Fruit fly (Drosophila melanogaster) whole organism: ENCODE measurements around the gene E2f2.

Experiments used
- CG8478 ChIP-seq: fragments of >200 bp; optimal IDR thresholded peaks from 2 replicates; lab custom pipeline; 2018; ENCODE audit warnings: inconsistent platforms
- Dll ChIP-seq: fragments of >200 bp; optimal IDR thresholded peaks from 2 replicates; lab custom pipeline; 2017
- EcR ChIP-seq, 2 experiments: fragments of >200 bp; optimal IDR thresholded peaks; 2 replicates each; lab custom pipeline; 2017; ENCODE audit warnings: missing biosample characterization in 2 of 2, missing genetic modification characterization in 2 of 2, missing genetic modification reagents in 2 of 2
- pan ChIP-seq: fragments of >200 bp; optimal IDR thresholded peaks from 2 replicates; lab custom pipeline; 2017
- psq ChIP-seq: fragments of >200 bp; optimal IDR thresholded peaks from 2 replicates; lab custom pipeline; 2017
- usp ChIP-seq: fragments of >200 bp; optimal IDR thresholded peaks from 2 replicates; lab custom pipeline; 2017; ENCODE audit warnings: missing biosample characterization, missing genetic modification characterization, mixed read lengths

E2f2 gene

DNA sequence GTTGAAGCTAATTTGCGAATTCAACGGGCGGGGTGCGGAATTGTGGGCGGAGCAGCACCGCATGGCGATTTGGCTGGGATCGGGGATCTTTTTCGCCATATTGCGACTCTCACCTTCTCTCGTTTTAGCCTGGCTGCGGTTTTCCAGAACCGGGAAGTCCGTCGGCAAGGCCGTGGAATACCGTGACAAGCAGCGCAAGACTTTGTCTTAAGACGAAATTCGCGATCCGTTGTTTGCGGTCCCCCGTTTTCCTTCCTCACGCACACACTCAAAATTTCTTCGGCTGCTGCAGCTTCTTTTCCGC, 22.6 kb upstream of the E2f2 start:
- no peak for TF ChIP-seq pan (lab: Kevin White, UChicago)
- no peak for TF ChIP-seq Dll (lab: Kevin White, UChicago)
- TF ChIP-seq CG8478 (lab: Kevin White, UChicago): no peak
- no peak for TF ChIP-seq psq (lab: Kevin White, UChicago)
- no peak for TF ChIP-seq EcR (GFP tag; optimal IDR thresholded peaks at IDR 0.05; lab: Kevin White, UChicago)
- TF ChIP-seq usp (GFP tag; lab: Kevin White, UChicago): no peak

DNA sequence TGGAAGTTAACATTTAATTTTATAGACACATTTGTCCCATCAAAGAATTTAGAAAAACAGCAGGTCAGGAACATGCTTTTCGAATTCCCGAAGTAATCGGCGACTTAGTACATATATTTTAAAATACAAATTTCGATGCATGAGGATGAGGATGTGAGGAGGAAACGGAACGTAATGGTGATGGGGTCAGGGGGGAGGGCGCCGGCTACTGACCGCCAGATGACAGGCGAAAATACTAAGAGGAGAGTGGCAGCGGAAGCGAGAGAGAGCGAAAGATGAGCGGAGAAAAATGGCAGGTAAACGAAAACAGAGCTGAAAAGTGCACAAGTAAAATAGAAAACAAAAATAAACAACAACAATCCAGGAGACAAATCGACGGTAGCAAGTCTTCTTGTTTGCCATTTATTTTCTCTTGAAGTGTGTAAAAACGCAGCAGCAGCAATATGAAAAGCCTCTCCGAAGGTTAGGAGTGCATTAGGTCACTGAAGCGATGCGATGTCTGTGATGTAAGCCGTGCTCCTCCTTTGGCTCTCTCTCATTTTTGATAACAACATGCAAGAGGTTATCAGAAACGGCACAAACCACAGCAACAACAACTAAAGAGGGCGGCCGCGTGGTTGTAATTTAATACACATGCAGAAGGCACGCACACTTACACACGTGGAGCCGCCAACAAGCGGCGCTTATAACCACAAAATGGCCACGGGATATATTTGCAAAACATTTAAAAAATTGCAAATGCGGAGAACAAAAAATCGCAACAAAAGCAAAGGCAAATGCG, 22.1 kb upstream of the E2f2 start:
- TF ChIP-seq pan (lab: Kevin White, UChicago): no peak
- TF ChIP-seq EcR (GFP tag; optimal IDR thresholded peaks at IDR 0.05; lab: Kevin White, UChicago): no peak
- no peak for TF ChIP-seq psq (lab: Kevin White, UChicago)
- TF ChIP-seq CG8478 (lab: Kevin White, UChicago): no peak
- TF ChIP-seq usp (GFP tag; lab: Kevin White, UChicago): no peak
- no peak for TF ChIP-seq Dll (lab: Kevin White, UChicago)

DNA sequence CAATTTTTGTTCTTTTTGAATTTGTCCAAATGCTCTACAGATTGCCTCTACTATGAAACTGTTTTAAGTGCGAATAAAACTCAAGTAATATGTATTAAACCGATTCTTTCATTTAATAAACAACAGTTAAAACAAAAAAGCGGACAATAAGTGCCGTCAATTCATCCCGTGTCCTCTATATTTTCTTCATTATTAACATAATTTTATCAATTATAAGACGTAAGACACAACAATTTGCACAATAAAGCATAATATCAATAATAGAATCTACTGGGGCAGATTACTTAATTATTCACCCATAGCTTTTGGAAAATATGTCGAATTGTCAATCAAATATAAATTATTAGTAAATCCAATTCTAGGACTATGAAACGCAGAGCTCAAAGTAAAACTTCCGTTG, 16.4 kb upstream of the E2f2 start, which contains the start of gene CG31627:
Gene CG31627, plus strand, starts transcription at position 301 of the 400 bp plus-strand sequence.
- no peak for TF ChIP-seq EcR (GFP tag; optimal IDR thresholded peaks at IDR 0.05; lab: Kevin White, UChicago)
- TF ChIP-seq CG8478 (lab: Kevin White, UChicago): no peak
- no peak for TF ChIP-seq Dll (lab: Kevin White, UChicago)
- no peak for TF ChIP-seq usp (GFP tag; lab: Kevin White, UChicago)
- TF ChIP-seq pan (lab: Kevin White, UChicago): no peak
- no peak for TF ChIP-seq psq (lab: Kevin White, UChicago)

- TF ChIP-seq pan (lab: Kevin White, UChicago) (no peak), psq (lab: Kevin White, UChicago) (no peak), EcR (GFP tag; optimal IDR thresholded peaks at IDR 0.05; lab: Kevin White, UChicago) (no peak), usp (GFP tag; lab: Kevin White, UChicago) (no peak), CG8478 (lab: Kevin White, UChicago) (no peak), Dll (lab: Kevin White, UChicago) (no peak)
Measured at dm6 chr2L:21169863-21170262, 13.3 kb upstream of the E2f2 start.

- no peak for TF ChIP-seq Dll (lab: Kevin White, UChicago)
- TF ChIP-seq usp (GFP tag; lab: Kevin White, UChicago): no peak
- TF ChIP-seq CG8478 (lab: Kevin White, UChicago): no peak
- no peak for TF ChIP-seq pan (lab: Kevin White, UChicago)
- TF ChIP-seq psq (lab: Kevin White, UChicago): no peak
- TF ChIP-seq EcR (GFP tag; optimal IDR thresholded peaks at IDR 0.05; lab: Kevin White, UChicago): no peak
Measured at dm6 chr2L:21169160-21169624, 12.6 kb upstream of the E2f2 start.

DNA sequence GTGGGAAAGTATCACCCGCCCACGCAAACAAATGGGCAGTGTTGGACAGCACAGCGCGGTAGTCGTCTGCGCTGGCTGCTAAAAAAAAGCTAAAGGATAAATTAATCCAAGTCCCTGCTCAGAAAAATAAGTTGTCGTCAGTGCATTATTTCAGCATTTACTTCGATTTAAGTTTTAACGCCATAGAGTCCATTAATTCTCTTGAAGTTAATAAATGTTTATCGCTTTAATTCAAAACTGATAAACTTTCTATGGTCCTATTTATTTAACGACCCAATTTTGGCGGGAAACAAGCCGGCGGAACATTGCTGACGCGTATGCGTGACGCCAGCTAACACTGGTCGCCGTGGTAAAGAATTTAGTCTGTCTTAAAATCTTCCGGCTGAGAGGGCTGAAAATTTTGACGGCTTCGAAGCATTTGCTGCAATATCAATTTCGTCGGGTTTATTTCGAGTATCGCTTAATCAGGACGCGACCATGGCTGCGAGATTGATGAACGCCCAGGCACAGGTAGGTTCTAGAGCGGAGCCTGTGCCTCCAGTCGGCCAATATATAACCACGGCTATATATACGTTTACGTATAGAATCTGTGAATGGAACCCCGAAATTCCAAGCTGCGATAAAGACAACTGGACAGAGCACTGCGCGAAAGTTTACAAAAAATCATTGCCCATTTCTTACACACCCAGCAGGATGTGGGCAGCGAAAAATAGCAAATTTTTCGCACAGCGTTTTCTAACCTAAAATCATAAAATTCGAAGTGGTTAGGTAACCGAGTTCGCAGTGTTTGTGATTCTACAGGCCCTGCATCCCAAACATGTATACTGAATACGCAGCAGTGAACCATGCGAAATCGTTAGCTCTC, 12.0 kb upstream of the E2f2 start, which contains the start of the genes mAcon1, CG43345 and CG43346:
Gene mAcon1, plus strand, starts transcription at position 276 of the 865 bp plus-strand sequence.
Gene CG43345, minus strand, starts transcription at position 287 of the 865 bp plus-strand sequence.
Gene CG43346, minus strand, starts transcription at position 287 of the 865 bp plus-strand sequence.
- TF ChIP-seq Dll (lab: Kevin White, UChicago) (no peak), psq (lab: Kevin White, UChicago) (no peak), CG8478 (lab: Kevin White, UChicago) (no peak), pan (lab: Kevin White, UChicago) (peak; percentile 53), EcR (GFP tag; optimal IDR thresholded peaks at IDR 0.05; lab: Kevin White, UChicago) (no peak), usp (GFP tag; lab: Kevin White, UChicago) (no peak)

DNA sequence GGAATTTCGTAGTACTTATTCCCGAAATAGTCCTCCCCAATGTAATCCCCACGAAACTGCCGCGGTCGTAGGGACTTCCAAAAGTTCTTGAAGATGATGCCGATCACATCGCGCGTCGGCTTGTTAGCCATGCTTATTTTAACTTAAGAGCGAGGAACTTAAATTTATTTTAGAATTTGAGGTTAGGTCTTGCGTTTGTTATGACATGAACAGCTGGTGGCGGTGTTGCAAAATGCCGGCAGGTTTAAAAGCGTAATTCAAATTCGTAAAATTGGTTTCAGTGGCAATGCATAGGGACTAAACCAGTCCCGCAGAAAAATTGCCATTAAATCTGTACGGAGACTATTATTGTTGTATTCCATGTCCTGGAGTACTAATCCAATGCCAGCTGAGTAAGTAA, 9.9 kb upstream of the E2f2 start:
- no peak for TF ChIP-seq CG8478 (lab: Kevin White, UChicago)
- TF ChIP-seq pan (lab: Kevin White, UChicago): no peak
- TF ChIP-seq psq (lab: Kevin White, UChicago): no peak
- no peak for TF ChIP-seq EcR (GFP tag; optimal IDR thresholded peaks at IDR 0.05; lab: Kevin White, UChicago)
- no peak for TF ChIP-seq Dll (lab: Kevin White, UChicago)
- TF ChIP-seq usp (GFP tag; lab: Kevin White, UChicago): no peak

DNA sequence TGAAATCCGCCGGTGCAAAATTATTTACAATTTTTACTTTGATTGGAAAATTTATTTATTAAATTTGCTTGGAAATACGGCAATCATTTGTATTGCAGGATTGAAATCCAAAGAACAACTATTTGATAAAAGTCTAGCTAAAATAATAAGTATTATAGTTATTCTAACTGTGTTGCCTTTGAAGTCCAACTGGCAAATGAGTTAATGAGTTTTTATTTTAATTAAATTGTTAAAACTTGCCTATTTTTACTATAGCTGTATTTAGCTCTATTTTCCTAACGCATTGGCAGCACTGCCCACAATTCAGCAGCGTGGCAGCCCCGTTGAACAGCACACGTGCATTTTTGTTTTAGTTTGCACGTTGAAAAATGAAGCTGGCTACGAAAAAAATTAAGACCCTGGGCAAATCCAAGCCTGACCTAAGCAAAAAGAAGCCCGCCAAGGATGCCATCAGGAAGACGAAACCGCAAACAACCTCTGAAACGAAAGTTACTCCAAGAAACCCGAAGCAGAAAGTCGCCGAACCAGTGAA, 6.8 kb upstream of the E2f2 start, which contains the start of gene Noc2:
Gene Noc2, plus strand, starts transcription at position 331 of the 532 bp plus-strand sequence.
- no peak for TF ChIP-seq EcR (GFP tag; optimal IDR thresholded peaks at IDR 0.05; lab: Kevin White, UChicago)
- TF ChIP-seq CG8478 (lab: Kevin White, UChicago): no peak
- TF ChIP-seq Dll (lab: Kevin White, UChicago): no peak
- TF ChIP-seq usp (GFP tag; lab: Kevin White, UChicago): no peak
- no peak for TF ChIP-seq pan (lab: Kevin White, UChicago)
- TF ChIP-seq psq (lab: Kevin White, UChicago): no peak

DNA sequence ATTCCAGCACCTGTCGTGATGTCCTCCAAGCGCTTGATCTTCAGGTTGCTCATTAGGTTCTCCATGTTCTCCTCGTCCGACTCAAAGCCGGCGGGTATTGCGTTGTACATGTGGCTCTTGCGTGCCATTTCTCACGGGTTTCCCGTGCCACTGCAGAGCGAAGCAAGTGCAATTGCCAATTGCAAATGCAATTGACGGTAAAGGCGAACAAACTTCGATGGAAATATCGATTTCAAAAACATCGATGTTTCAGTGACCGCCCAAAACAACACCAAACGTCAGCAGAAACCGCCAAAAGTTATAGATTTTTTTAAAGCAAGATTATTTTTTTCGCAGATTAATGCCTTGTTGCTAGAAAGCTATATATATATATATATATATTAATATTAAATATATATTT, 6.3 kb upstream of the E2f2 start, which contains the start of gene Nbr:
Gene Nbr, minus strand, starts transcription at position 209 of the 400 bp plus-strand sequence.
- TF ChIP-seq pan (lab: Kevin White, UChicago): no peak
- TF ChIP-seq usp (GFP tag; lab: Kevin White, UChicago): no peak
- no peak for TF ChIP-seq CG8478 (lab: Kevin White, UChicago)
- no peak for TF ChIP-seq psq (lab: Kevin White, UChicago)
- TF ChIP-seq EcR (GFP tag; optimal IDR thresholded peaks at IDR 0.05; lab: Kevin White, UChicago): no peak

DNA sequence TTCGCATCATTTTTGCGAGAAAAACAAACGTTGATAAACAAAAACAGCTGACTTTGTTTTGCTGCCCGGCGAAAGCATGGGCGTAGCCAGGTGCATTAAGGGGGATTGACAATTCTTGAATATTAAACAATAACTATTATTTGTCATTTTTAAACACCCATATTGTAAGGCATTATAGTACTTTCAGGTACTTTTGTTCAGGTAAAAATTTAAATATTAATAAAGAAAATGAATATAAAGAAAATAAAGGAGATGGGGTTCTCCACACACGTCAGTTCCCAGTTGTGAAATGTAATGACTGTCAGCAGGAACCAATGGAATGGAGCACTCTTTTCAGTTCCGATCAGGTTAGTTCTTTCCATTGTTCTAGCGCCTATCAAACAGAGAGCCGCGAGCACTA, 2.0 kb upstream of the E2f2 start, which contains the start of the genes Coq3 and Pld3:
Gene Coq3, minus strand, starts transcription at position 58 of the 400 bp plus-strand sequence.
Gene Pld3, plus strand, starts transcription at position 294 of the 400 bp plus-strand sequence.
- no peak for TF ChIP-seq psq (lab: Kevin White, UChicago)
- TF ChIP-seq CG8478 (lab: Kevin White, UChicago): no peak
- no peak for TF ChIP-seq pan (lab: Kevin White, UChicago)
- no peak for TF ChIP-seq usp (GFP tag; lab: Kevin White, UChicago)
- TF ChIP-seq EcR (GFP tag; optimal IDR thresholded peaks at IDR 0.05; lab: Kevin White, UChicago): no peak
- no peak for TF ChIP-seq Dll (lab: Kevin White, UChicago)
